Fruit fly (Drosophila melanogaster) whole organism, embryonic: ENCODE measurements around the gene CG7304.

Experiments
- Abd-B ChIP-seq: fragments of 200-800 bp; sonication (Bioruptor generic); optimal IDR thresholded peaks from 2 replicates; lab custom pipeline; 2018; ENCODE audit warnings: missing biosample characterization, mild to moderate bottlenecking, missing genetic modification characterization, moderate library complexity
- Bdp1 ChIP-seq: fragments of 200-800 bp; sonication (Bioruptor generic); optimal IDR thresholded peaks from 3 replicates; lab custom pipeline; 2016; ENCODE audit warnings: missing biosample characterization, missing genetic modification characterization
- CG10274 ChIP-seq: fragments of 200-800 bp; sonication (Bioruptor generic); optimal IDR thresholded peaks from 3 replicates; lab custom pipeline; 2017; ENCODE audit warnings: missing biosample characterization, mild to moderate bottlenecking, missing genetic modification characterization
- CG10959 ChIP-seq: fragments of 200-800 bp; sonication (Bioruptor generic); IDR thresholded peaks from 2 replicates; pipeline ENCODE4 v1.3.6; 2022; ENCODE audit warnings: missing biosample characterization, missing genetic modification characterization
- CG12744 ChIP-seq: fragments of 200-800 bp; sonication (Bioruptor generic); optimal IDR thresholded peaks from 2 replicates; lab custom pipeline; 2016; ENCODE audit warnings: missing biosample characterization, missing genetic modification characterization
- CG15011 ChIP-seq: fragments of 200-800 bp; sonication (Bioruptor generic); optimal IDR thresholded peaks from 3 replicates; lab custom pipeline; 2018; ENCODE audit warnings: missing biosample characterization, mild to moderate bottlenecking, missing genetic modification characterization
- CG15696 ChIP-seq: fragments of 200-800 bp; sonication (Bioruptor generic); optimal IDR thresholded peaks from 2 replicates; lab custom pipeline; 2019; ENCODE audit warnings: missing biosample characterization, mild to moderate bottlenecking, missing genetic modification characterization, moderate library complexity
- CG2202 ChIP-seq: fragments of 200-800 bp; sonication (Bioruptor generic); optimal IDR thresholded peaks from 2 replicates; lab custom pipeline; 2018; ENCODE audit warnings: missing biosample characterization, mild to moderate bottlenecking, missing genetic modification characterization
- CG30403 ChIP-seq: fragments of 200-800 bp; sonication (Bioruptor generic); optimal IDR thresholded peaks from 3 replicates; lab custom pipeline; 2016; ENCODE audit warnings: missing biosample characterization, missing genetic modification characterization
- CG31388 ChIP-seq: fragments of 200-800 bp; sonication (Bioruptor generic); optimal IDR thresholded peaks from 2 replicates; lab custom pipeline; 2016; ENCODE audit warnings: missing biosample characterization, missing genetic modification characterization
- CG3847 ChIP-seq: fragments of 200-800 bp; sonication (Bioruptor generic); IDR thresholded peaks from 2 replicates; pipeline ENCODE4 v1.3.6; 2022; ENCODE audit warnings: missing biosample characterization, missing genetic modification characterization
- CG4404 ChIP-seq: fragments of 200-800 bp; sonication (Bioruptor generic); IDR thresholded peaks from 2 replicates; pipeline ENCODE4 v1.3.6; 2022; ENCODE audit warnings: missing biosample characterization, missing genetic modification characterization
- CG5180 ChIP-seq: fragments of 200-800 bp; sonication (Bioruptor generic); optimal IDR thresholded peaks from 3 replicates; lab custom pipeline; 2017; ENCODE audit warnings: missing biosample characterization, missing genetic modification characterization, mild to moderate bottlenecking, moderate library complexity, missing genetic modification reagents
- CG6813 ChIP-seq: fragments of 200-800 bp; sonication (Bioruptor generic); optimal IDR thresholded peaks from 2 replicates; lab custom pipeline; 2017; ENCODE audit warnings: missing biosample characterization, missing genetic modification characterization, mild to moderate bottlenecking, moderate library complexity, missing genetic modification reagents
- CG7372 ChIP-seq: fragments of 200-800 bp; sonication (Bioruptor generic); IDR thresholded peaks from 2 replicates; pipeline ENCODE4 v1.3.6; 2022; ENCODE audit warnings: missing biosample characterization, missing genetic modification characterization
- CG7745 ChIP-seq: fragments of 200-800 bp; sonication (Bioruptor generic); optimal IDR thresholded peaks from 2 replicates; lab custom pipeline; 2018; ENCODE audit warnings: missing biosample characterization, mild to moderate bottlenecking, missing genetic modification characterization, moderate library complexity
- CG8290 ChIP-seq, 3 experiments: fragments of 200-800 bp; sonication (Bioruptor generic); optimal IDR thresholded peaks; 2 replicates each; lab custom pipeline; 2016 to 2019; ENCODE audit warnings: missing biosample characterization in 3 of 3, missing genetic modification characterization in 3 of 3, mild to moderate bottlenecking in 2 of 3, moderate library complexity in 1 of 3
- CG9727 ChIP-seq: fragments of 200-800 bp; sonication (Bioruptor generic); optimal IDR thresholded peaks from 3 replicates; lab custom pipeline; 2017; ENCODE audit warnings: missing biosample characterization, mild to moderate bottlenecking, missing genetic modification characterization
- CrebB ChIP-seq: fragments of 200-800 bp; sonication (Bioruptor generic); optimal IDR thresholded peaks from 3 replicates; lab custom pipeline; 2018; ENCODE audit warnings: missing biosample characterization, mild to moderate bottlenecking, missing genetic modification characterization
- Dad ChIP-seq: fragments of 200-800 bp; sonication (Bioruptor generic); optimal IDR thresholded peaks from 3 replicates; lab custom pipeline; 2016; ENCODE audit warnings: missing biosample characterization, missing genetic modification characterization
- Doc3 ChIP-seq: fragments of 200-800 bp; sonication (Bioruptor generic); IDR thresholded peaks from 3 replicates; pipeline ENCODE4 v1.3.6; 2022; ENCODE audit warnings: missing biosample characterization, missing genetic modification characterization; ENCODE audit not compliant: partially characterized antibody
- GATAe ChIP-seq: fragments of 200-800 bp; sonication (Bioruptor generic); conservative IDR thresholded peaks from 2 replicates; pipeline ENCODE4 v1.3.6; 2022; ENCODE audit warnings: missing biosample characterization, missing genetic modification characterization
- Hr51 ChIP-seq, 2 experiments: fragments of 200-800 bp; sonication (Bioruptor generic); optimal IDR thresholded peaks; 2 replicates in 1 of 2; 3 replicates in 1 of 2; lab custom pipeline; 2016 to 2018; ENCODE audit warnings: missing biosample characterization in 2 of 2, missing genetic modification characterization in 2 of 2, mild to moderate bottlenecking in 1 of 2, moderate library complexity in 1 of 2
- Med ChIP-seq: fragments of 200-800 bp; sonication (Bioruptor generic); peaks from one replicate; lab custom pipeline; 2016; ENCODE audit warnings: missing biosample characterization, missing genetic modification characterization, mild to moderate bottlenecking, inconsistent platforms, moderate library complexity
- Nf-YB ChIP-seq: fragments of 200-800 bp; sonication (Bioruptor generic); optimal IDR thresholded peaks from 3 replicates; lab custom pipeline; 2019; ENCODE audit warnings: missing biosample characterization, mild to moderate bottlenecking, missing genetic modification characterization, moderate library complexity
- Ravus ChIP-seq: fragments of 200-800 bp; sonication (Bioruptor generic); IDR thresholded peaks from 2 replicates; pipeline ENCODE4 v1.3.6; 2022; ENCODE audit warnings: missing biosample characterization, missing genetic modification characterization
- Sox100B ChIP-seq: fragments of 200-800 bp; sonication (Bioruptor generic); optimal IDR thresholded peaks from 3 replicates; lab custom pipeline; 2018; ENCODE audit warnings: missing biosample characterization, mild to moderate bottlenecking, missing genetic modification characterization
- Xbp1 ChIP-seq: fragments of 200-800 bp; sonication (Bioruptor generic); optimal IDR thresholded peaks from 3 replicates; lab custom pipeline; 2016; ENCODE audit warnings: missing biosample characterization, mild to moderate bottlenecking, missing genetic modification characterization
- amos ChIP-seq: fragments of 200-800 bp; sonication (Bioruptor generic); IDR thresholded peaks from 2 replicates; pipeline ENCODE4 v1.3.6; 2022; ENCODE audit warnings: missing biosample characterization, missing genetic modification characterization; ENCODE audit not compliant: partially characterized antibody
- ara ChIP-seq: fragments of 200-800 bp; sonication (Bioruptor generic); IDR thresholded peaks from 2 replicates; pipeline ENCODE4 v1.3.6; 2022; ENCODE audit warnings: missing biosample characterization, missing genetic modification characterization
- bbx ChIP-seq: fragments of 200-800 bp; sonication (Bioruptor generic); IDR thresholded peaks from 2 replicates; pipeline ENCODE4 v1.3.6; 2022; ENCODE audit warnings: missing biosample characterization, missing genetic modification characterization; ENCODE audit not compliant: partially characterized antibody
- cad ChIP-seq: fragments of >200 bp; optimal IDR thresholded peaks from 2 replicates; lab custom pipeline; 2017; ENCODE audit warnings: missing biosample characterization, missing genetic modification characterization
- caup ChIP-seq: fragments of 200-800 bp; sonication (Bioruptor generic); optimal IDR thresholded peaks from 3 replicates; lab custom pipeline; 2017; ENCODE audit warnings: missing biosample characterization, mild to moderate bottlenecking, missing genetic modification characterization, moderate library complexity; ENCODE audit not compliant: severe bottlenecking
- dimm ChIP-seq: fragments of 200-800 bp; sonication (Bioruptor generic); IDR thresholded peaks from 2 replicates; pipeline ENCODE4 v1.3.6; 2022; ENCODE audit warnings: missing biosample characterization, missing genetic modification characterization
- fd3F ChIP-seq: fragments of 200-800 bp; sonication (Bioruptor generic); optimal IDR thresholded peaks from 2 replicates; lab custom pipeline; 2018; ENCODE audit warnings: missing biosample characterization, mild to moderate bottlenecking, missing genetic modification characterization, moderate library complexity
- fru ChIP-seq: fragments of >200 bp; optimal IDR thresholded peaks from 2 replicates; lab custom pipeline; 2017
- ftz-f1 ChIP-seq: fragments of 200-800 bp; sonication (Bioruptor generic); optimal IDR thresholded peaks from 2 replicates; lab custom pipeline; 2016; ENCODE audit warnings: missing biosample characterization, missing genetic modification characterization
- grn ChIP-seq: fragments of 200-800 bp; sonication (Bioruptor generic); optimal IDR thresholded peaks from 3 replicates; lab custom pipeline; 2017; ENCODE audit warnings: missing biosample characterization, missing genetic modification characterization
- gro ChIP-seq: fragments of 200-800 bp; sonication (Bioruptor generic); optimal IDR thresholded peaks from 2 replicates; lab custom pipeline; 2016; ENCODE audit warnings: missing biosample characterization, missing genetic modification characterization
- her ChIP-seq: fragments of 200-800 bp; sonication (Bioruptor generic); optimal IDR thresholded peaks from 2 replicates; lab custom pipeline; 2016; ENCODE audit warnings: missing biosample characterization, missing genetic modification characterization
- jumu ChIP-seq: fragments of 200-800 bp; sonication (Bioruptor generic); optimal IDR thresholded peaks from 3 replicates; lab custom pipeline; 2016; ENCODE audit warnings: missing biosample characterization, missing genetic modification characterization
- org-1 ChIP-seq: fragments of 200-800 bp; sonication (Bioruptor generic); optimal IDR thresholded peaks from 2 replicates; lab custom pipeline; 2017; ENCODE audit warnings: missing biosample characterization, missing genetic modification characterization
- pho ChIP-seq: fragments of 200-800 bp; sonication (Bioruptor generic); optimal IDR thresholded peaks from 2 replicates; lab custom pipeline; 2016; ENCODE audit warnings: missing biosample characterization, missing genetic modification characterization
- pita ChIP-seq: fragments of 200-800 bp; sonication (Bioruptor generic); optimal IDR thresholded peaks from 2 replicates; lab custom pipeline; 2017; ENCODE audit warnings: missing biosample characterization, mild to moderate bottlenecking, missing genetic modification characterization
- sens ChIP-seq: fragments of 200-800 bp; sonication (Bioruptor generic); peaks from one replicate; lab custom pipeline; 2016; ENCODE audit warnings: missing biosample characterization, missing genetic modification characterization
- sim ChIP-seq: fragments of 200-800 bp; sonication (Bioruptor generic); IDR thresholded peaks from 2 replicates; pipeline ENCODE4 v1.3.6; 2022; ENCODE audit warnings: missing biosample characterization, missing genetic modification characterization
- tll ChIP-seq, 2 experiments: fragments of 200-800 bp in 1 of 2; fragments of >200 bp in 1 of 2; sonication (Bioruptor generic) in 1 of 2; optimal IDR thresholded peaks; 2 replicates each; lab custom pipeline; 2017 to 2019; ENCODE audit warnings: missing biosample characterization in 2 of 2, missing genetic modification characterization in 2 of 2, mild to moderate bottlenecking in 1 of 2, moderate library complexity in 1 of 2
- unpg ChIP-seq: fragments of 200-800 bp; sonication (Bioruptor generic); optimal IDR thresholded peaks from 3 replicates; lab custom pipeline; 2018; ENCODE audit warnings: missing biosample characterization, mild to moderate bottlenecking, missing genetic modification characterization, moderate library complexity
- wor ChIP-seq: fragments of 200-800 bp; sonication (Bioruptor generic); IDR thresholded peaks from 2 replicates; pipeline ENCODE4 v1.3.6; 2022; ENCODE audit warnings: missing biosample characterization, missing genetic modification characterization

CG7304 gene

DNA sequence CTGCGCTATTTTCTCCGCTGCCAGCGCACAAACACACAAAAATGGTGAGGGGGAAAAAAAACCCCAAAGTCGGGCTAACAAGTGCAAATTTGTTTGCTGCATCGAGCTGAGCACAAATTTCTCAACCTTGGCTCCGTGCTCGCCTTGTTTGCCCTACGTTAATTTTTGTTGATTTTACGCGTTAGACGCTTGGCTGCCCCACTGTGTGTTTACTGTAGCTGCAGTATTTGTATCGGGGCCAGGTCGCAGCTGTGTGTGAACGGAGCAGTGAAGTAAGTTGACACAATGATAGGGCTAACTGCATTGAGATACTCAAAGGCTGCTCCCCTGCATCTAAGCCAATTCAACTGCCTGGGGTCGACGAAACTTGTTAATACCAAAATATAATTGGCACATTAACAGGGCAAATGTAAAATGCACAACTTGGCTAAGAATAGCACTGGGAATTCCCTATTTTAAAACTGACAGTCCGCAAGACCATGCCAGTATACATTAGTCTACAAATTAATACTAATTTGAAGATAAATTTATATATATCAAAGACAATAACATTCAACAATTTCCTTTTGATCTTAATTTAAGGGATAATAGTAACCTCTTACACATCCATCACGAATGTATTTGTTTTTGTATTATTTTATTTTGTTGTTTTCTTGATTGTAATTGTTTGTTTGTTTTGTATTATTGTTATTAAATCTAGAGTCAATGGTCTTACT is 36.4 kb downstream of the CG7304 start, which contains the start of gene CG42571 (continued):
- no peak for TF ChIP-seq CG10274 (GFP tag; lab: Kevin White, UChicago)
- peak; percentile 53 for TF ChIP-seq Sox100B
- TF ChIP-seq sim (GFP tag; lab: Robert Waterston, UW) = no peak
- TF ChIP-seq sens (GFP tag; lab: Kevin White, UChicago) = peak; percentile 92
- peak; percentile 50 for TF ChIP-seq CG5180 (GFP tag; lab: Kevin White, UChicago)
- no peak for TF ChIP-seq Xbp1 (GFP tag; lab: Kevin White, UChicago)
- TF ChIP-seq fru (lab: Kevin White, UChicago) = no peak
- no peak for TF ChIP-seq Doc3 (GFP tag; lab: Robert Waterston, UW)
- TF ChIP-seq grn (GFP tag; lab: Kevin White, UChicago) = no peak
- TF ChIP-seq caup (GFP tag; lab: Kevin White, UChicago) = no peak
- peak; percentile 32 for TF ChIP-seq unpg (GFP tag; lab: Kevin White, UChicago)
- peak; percentile 72 for TF ChIP-seq CG2202 (tag; lab: Kevin White, UChicago)
- no peak for TF ChIP-seq CG30403 (GFP tag; lab: Kevin White, UChicago)
- no peak for TF ChIP-seq CG31388 (GFP tag; lab: Kevin White, UChicago)
- peak; percentile 67 for TF ChIP-seq CG7745 (tag; lab: Kevin White, UChicago)
- peak; percentile 62 for TF ChIP-seq org-1
- TF ChIP-seq CG15696 (tag; lab: Kevin White, UChicago) = peak; percentile 60
- peak; percentile 31 for TF ChIP-seq CrebB (tag; lab: Kevin White, UChicago)
- TF ChIP-seq Bdp1 (GFP tag; lab: Kevin White, UChicago) = peak; percentile 13
- no peak for TF ChIP-seq Ravus (GFP tag; lab: Robert Waterston, UW)
- TF ChIP-seq Hr51 (GFP tag; optimal IDR thresholded peaks at IDR 0.05; lab: Kevin White, UChicago) = no peak
- no peak for TF ChIP-seq wor (GFP tag; lab: Robert Waterston, UW)
- TF ChIP-seq amos = no peak
- 0 out of 2 replicates have a peak, but pooled peaks have one; percentile 5 for TF ChIP-seq CG7372
- TF ChIP-seq Nf-YB = peak; percentile 30
- peak in 1 of 2 experiments; percentile 11 for TF ChIP-seq tll (GFP tag; optimal IDR thresholded peaks at IDR 0.05; lab: Kevin White, UChicago)
- no peak for TF ChIP-seq GATAe (GFP tag; lab: Robert Waterston, UW)
- TF ChIP-seq pho = no peak
- TF ChIP-seq CG3847 (GFP tag; lab: Robert Waterston, UW) = no peak
- no peak for TF ChIP-seq Dad (GFP tag; lab: Kevin White, UChicago)
- no peak for TF ChIP-seq CG12744 (GFP tag; lab: Kevin White, UChicago)
- TF ChIP-seq CG8290 (GFP tag; optimal IDR thresholded peaks at IDR 0.05; lab: Kevin White, UChicago) = no peak
- TF ChIP-seq CG8290 (tag; optimal IDR thresholded peaks at IDR 0.05; lab: Kevin White, UChicago) = peak; percentile 29 to 58
- TF ChIP-seq CG10959 (GFP tag; lab: Robert Waterston, UW) = 0 out of 2 replicates have a peak, but pooled peaks have one; percentile 18
- no peak for TF ChIP-seq dimm (GFP tag; lab: Robert Waterston, UW)
- TF ChIP-seq jumu (GFP tag; lab: Kevin White, UChicago) = no peak
- no peak for TF ChIP-seq fd3F (GFP tag; lab: Kevin White, UChicago)
- TF ChIP-seq pita (GFP tag; lab: Kevin White, UChicago) = no peak
- peak; percentile 71 for TF ChIP-seq CG6813 (GFP tag; lab: Kevin White, UChicago)
- no peak for TF ChIP-seq gro (GFP tag; lab: Kevin White, UChicago)
- TF ChIP-seq CG15011 = no peak
- no peak for TF ChIP-seq bbx (GFP tag; lab: Robert Waterston, UW)
- peak; percentile 63; the same call in 1 of the 2 replicates for TF ChIP-seq ara (GFP tag; lab: Robert Waterston, UW)
- no peak for TF ChIP-seq her (GFP tag; lab: Kevin White, UChicago)
- no peak for TF ChIP-seq ftz-f1
- peak; percentile 87 for TF ChIP-seq Med
- TF ChIP-seq CG4404 (GFP tag; lab: Robert Waterston, UW) = no peak
- TF ChIP-seq CG9727 (GFP tag; lab: Kevin White, UChicago) = peak; percentile 58
- TF ChIP-seq cad (GFP tag; lab: Kevin White, UChicago) = no peak
- no peak for TF ChIP-seq Abd-B
